Worm (Caenorhabditis elegans): Measurements from ENCODE around the gene B0410.1.

B0410.1 gene

ce11 chrX:2879529-2880265 lies 14.7 kb upstream of the B0410.1 start, which contains the start of gene F53B3.5:
Gene F53B3.5, minus strand, starts transcription at chrX:2879579.
- peak; percentile 60; the same call in 1 of the 2 replicates for TF ChIP-seq egrh-3 (GFP tag; IDR thresholded peaks at IDR 0.05)
- 0 out of 2 replicates have a peak, but pooled peaks have one; percentile 48 for TF ChIP-seq lag-1 (GFP tag; IDR thresholded peaks at IDR 0.05)
- no peak for TF ChIP-seq madf-10 (tag; optimal IDR thresholded peaks at IDR 0.05)
- no peak for TF ChIP-seq mel-28 (tag; optimal IDR thresholded peaks at IDR 0.05; ENCODE audit: borderline replicate concordance)
- TF ChIP-seq mes-4 (tag; optimal IDR thresholded peaks at IDR 0.05) = no peak
- TF ChIP-seq snpc-1.1 (tag; optimal IDR thresholded peaks at IDR 0.05; ENCODE audit: insufficient read depth) = no peak
- no peak for TF ChIP-seq rec-8 (tag; optimal IDR thresholded peaks at IDR 0.05)
- TF ChIP-seq egl-44 (GFP tag; IDR thresholded peaks at IDR 0.05) = 0 out of 2 replicates have a peak, but pooled peaks have one; percentile 15
- TF ChIP-seq lin-40 (tag; optimal IDR thresholded peaks at IDR 0.05) = no peak
- no peak for TF ChIP-seq nhr-90 (tag; optimal IDR thresholded peaks at IDR 0.05)
- no peak for TF ChIP-seq rpc-1 (optimal IDR thresholded peaks at IDR 0.05)
- no peak for TF ChIP-seq rpc-1 (tag; optimal IDR thresholded peaks at IDR 0.05)
- TF ChIP-seq F23B12.7 (tag; optimal IDR thresholded peaks at IDR 0.05; ENCODE audit: insufficient read depth) = no peak
- peak; percentile 81 for TF ChIP-seq zfh-2 (GFP tag; conservative IDR thresholded peaks at IDR 0.05)
- no peak for TF ChIP-seq xnd-1 (tag; optimal IDR thresholded peaks at IDR 0.05)
- TF ChIP-seq B0261.1 (tag; optimal IDR thresholded peaks at IDR 0.05) = no peak
- TF ChIP-seq nfya-2 (GFP tag; IDR thresholded peaks at IDR 0.05) = no peak
- no peak for TF ChIP-seq zim-3 (tag; optimal IDR thresholded peaks at IDR 0.05)
- no peak for TF ChIP-seq fkh-3 (tag; optimal IDR thresholded peaks at IDR 0.05)
- TF ChIP-seq ztf-28 (GFP tag; IDR thresholded peaks at IDR 0.05) = no peak
- TF ChIP-seq bed-2 (GFP tag; IDR thresholded peaks at IDR 0.05) = 0 out of 2 replicates have a peak, but pooled peaks have one; percentile 51
- TF ChIP-seq D2030.7 (GFP tag; IDR thresholded peaks at IDR 0.05) = no peak
- no peak for TF ChIP-seq aptf-3 (GFP tag; IDR thresholded peaks at IDR 0.05)

- TF ChIP-seq F22D6.2 (tag; optimal IDR thresholded peaks at IDR 0.05) (no peak), T07F8.4 (tag; optimal IDR thresholded peaks at IDR 0.05) (no peak), madf-8 (GFP tag; conservative IDR thresholded peaks at IDR 0.05) (no peak), nhr-179 (tag; optimal IDR thresholded peaks at IDR 0.05) (no peak), nfya-1 (tag; optimal IDR thresholded peaks at IDR 0.05; ENCODE audit: borderline replicate concordance, insufficient read depth) (no peak), mel-28 (tag; optimal IDR thresholded peaks at IDR 0.05; ENCODE audit: borderline replicate concordance) (no peak), lin-40 (tag; optimal IDR thresholded peaks at IDR 0.05) (no peak), zim-3 (tag; optimal IDR thresholded peaks at IDR 0.05) (no peak), snpc-4 (GFP tag; optimal IDR thresholded peaks at IDR 0.05) (no peak), snpc-4 (tag; optimal IDR thresholded peaks at IDR 0.05) (no peak), F23B12.7 (tag; optimal IDR thresholded peaks at IDR 0.05; ENCODE audit: insufficient read depth) (no peak), ztf-6 (GFP tag; IDR thresholded peaks at IDR 0.05) (0 out of 2 replicates have a peak, but pooled peaks have one; percentile 41), athp-1 (tag; optimal IDR thresholded peaks at IDR 0.05) (no peak), zfh-2 (GFP tag; conservative IDR thresholded peaks at IDR 0.05) (peak; percentile 82), attf-3 (GFP tag; conservative IDR thresholded peaks at IDR 0.05) (no peak), snpc-1.1 (tag; optimal IDR thresholded peaks at IDR 0.05; ENCODE audit: insufficient read depth) (no peak), ceh-79 (tag; optimal IDR thresholded peaks at IDR 0.05) (no peak), F52B5.7 (tag; optimal IDR thresholded peaks at IDR 0.05) (no peak), F57A8.1 (GFP tag; optimal IDR thresholded peaks at IDR 0.05) (no peak), Y56A3A.18 (GFP tag; IDR thresholded peaks at IDR 0.05) (peak; percentile 55; the same call in 1 of the 2 replicates), efl-1 (GFP tag; optimal IDR thresholded peaks at IDR 0.05) (no peak)
These were observed 9.0 kb upstream of the B0410.1 start, which contains the start of gene vang-1 for ce11 chrX:2885318-2885908. Gene vang-1, plus strand, starts transcription at chrX:2885858.

Measured in whole organism, young adult.